Fruit fly (Drosophila melanogaster) whole organism, embryonic: ENCODE results near the gene KFase.

Experiments used
- CG7556 ChIP-seq: fragments of 200-800 bp; sonication (Bioruptor generic); optimal IDR thresholded peaks from 2 replicates; lab custom pipeline; 2017; ENCODE audit warnings: missing biosample characterization, mild to moderate bottlenecking, missing genetic modification characterization
- CG9437 ChIP-seq: fragments of 200-800 bp; sonication (Bioruptor generic); optimal IDR thresholded peaks from 2 replicates; lab custom pipeline; 2018; ENCODE audit warnings: missing biosample characterization, mild to moderate bottlenecking, missing genetic modification characterization

DNA sequence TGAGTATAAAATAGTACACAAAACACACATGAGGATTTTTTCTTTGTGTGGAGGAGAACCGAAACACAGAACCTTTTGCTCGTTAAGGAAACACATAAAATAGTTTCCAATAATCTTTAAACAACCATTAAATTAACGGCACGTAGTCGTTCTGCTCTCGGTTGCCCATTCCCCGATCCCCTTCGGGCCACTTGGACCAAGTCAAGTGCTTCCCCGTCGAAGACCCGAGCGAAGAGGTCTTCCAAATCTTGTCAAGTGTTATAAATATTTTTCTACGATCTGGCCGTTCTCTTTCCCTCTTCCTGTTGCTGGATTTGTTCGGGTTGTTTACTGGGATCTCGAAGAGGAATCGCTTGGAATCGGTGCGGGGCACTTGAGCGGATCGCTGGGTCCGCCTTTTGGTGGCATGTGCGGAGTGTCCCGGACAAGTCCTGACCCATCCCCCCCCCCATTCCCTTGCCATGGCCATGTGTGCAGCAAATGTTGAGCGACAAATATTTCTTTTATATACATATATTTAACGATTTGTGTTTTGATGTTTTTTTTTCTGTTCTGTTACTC lies 42.5 kb upstream of the KFase start:
- TF ChIP-seq CG7556 (GFP tag; lab: Kevin White, UChicago) = no peak
- TF ChIP-seq CG9437 = no peak
